Worm (Caenorhabditis elegans): ENCODE data around the gene T23F11.11.

The T23F11.11 gene

DNA sequence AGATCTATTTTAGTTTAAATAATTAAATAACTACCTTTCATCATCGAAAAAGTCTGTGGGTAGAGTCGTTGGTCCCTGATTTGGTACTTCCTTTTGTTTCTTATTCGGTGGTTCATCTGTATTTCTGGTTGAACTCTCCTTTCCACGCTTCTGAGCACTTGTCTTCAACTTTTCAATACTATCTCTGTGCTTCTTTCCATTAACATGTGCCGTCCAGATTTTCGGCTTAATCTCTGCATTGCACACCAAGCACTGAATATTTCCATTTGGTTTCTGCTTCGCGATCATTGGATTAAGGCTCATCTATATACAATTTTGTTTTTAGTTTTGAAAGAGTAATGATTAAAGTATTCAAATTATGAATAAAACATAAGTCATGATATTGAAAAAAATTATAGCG lies 28.5 kb upstream of the T23F11.11 start, which contains the start of gene sel-13:
TSS of gene sel-13 (minus strand) at position 303 of the 400 bp plus-strand sequence.
- TF ChIP-seq ceh-13 (GFP tag; optimal IDR thresholded peaks at IDR 0.05) (no peak), pes-1 (GFP tag; IDR thresholded peaks at IDR 0.05) (no peak), scrt-1 (GFP tag; IDR thresholded peaks at IDR 0.05) (no peak), flt-1 (GFP tag; IDR thresholded peaks at IDR 0.05) (no peak), hmg-4 (GFP tag; optimal IDR thresholded peaks at IDR 0.05) (no peak), hmbx-1 (tag; optimal IDR thresholded peaks at IDR 0.05) (no peak), ama-1 (optimal IDR thresholded peaks at IDR 0.05) (no peak), aly-1 (tag; optimal IDR thresholded peaks at IDR 0.05) (no peak), ceh-36 (tag; optimal IDR thresholded peaks at IDR 0.05) (no peak), tbx-11 (GFP tag; IDR thresholded peaks at IDR 0.05) (no peak)

DNA sequence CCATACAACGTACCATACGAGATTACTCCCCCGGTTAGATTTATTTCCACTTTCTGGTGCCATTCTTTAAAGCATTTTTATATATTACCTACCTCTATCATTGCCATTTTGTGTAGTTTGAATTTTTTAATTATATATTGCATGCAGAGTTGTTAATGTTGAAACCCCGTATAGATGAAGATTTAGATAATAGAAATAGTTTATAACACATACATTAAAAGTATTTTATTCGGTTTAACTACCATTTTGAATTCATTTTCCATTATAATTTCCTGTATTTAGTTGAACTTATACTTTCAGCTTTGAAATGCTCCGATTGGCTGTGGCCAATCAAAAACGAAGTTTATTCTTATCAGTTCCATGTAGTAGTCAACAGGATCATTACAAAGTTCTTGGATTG lies 26.4 kb upstream of the T23F11.11 start, which contains the start of gene dnj-18:
TSS of gene dnj-18 (plus strand) at position 301 of the 400 bp plus-strand sequence.
- no peak for TF ChIP-seq hnd-1 (tag; optimal IDR thresholded peaks at IDR 0.05)
- no peak for TF ChIP-seq hmbx-1 (tag; optimal IDR thresholded peaks at IDR 0.05)
- TF ChIP-seq ceh-13 (GFP tag; optimal IDR thresholded peaks at IDR 0.05) = no peak

DNA sequence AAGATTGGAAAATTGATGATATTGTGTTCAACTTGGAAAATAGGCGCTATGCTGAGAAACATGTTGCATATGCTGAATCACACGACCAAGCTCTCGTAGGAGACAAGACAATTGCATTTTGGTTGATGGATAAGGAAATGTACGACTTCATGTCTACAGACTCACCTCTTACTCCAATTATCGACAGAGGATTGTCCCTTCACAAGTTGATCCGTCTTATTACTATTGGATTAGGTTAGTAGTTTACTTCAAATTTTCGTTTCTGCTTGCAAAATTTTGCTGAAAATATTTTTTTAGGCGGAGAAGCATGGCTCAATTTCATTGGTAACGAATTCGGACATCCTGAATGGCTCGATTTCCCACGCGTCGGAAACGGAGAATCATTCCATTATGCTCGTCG lies 25.5 kb upstream of the T23F11.11 start:
- TF ChIP-seq hmg-4 (GFP tag; optimal IDR thresholded peaks at IDR 0.05) (no peak), hmbx-1 (tag; optimal IDR thresholded peaks at IDR 0.05) (no peak), flt-1 (GFP tag; IDR thresholded peaks at IDR 0.05) (no peak), tbx-11 (GFP tag; IDR thresholded peaks at IDR 0.05) (no peak), sea-1 (GFP tag; conservative IDR thresholded peaks at IDR 0.05) (no peak), B0310.2 (tag; optimal IDR thresholded peaks at IDR 0.05) (no peak), ceh-36 (tag; optimal IDR thresholded peaks at IDR 0.05) (no peak), pes-1 (GFP tag; IDR thresholded peaks at IDR 0.05) (no peak), ama-1 (optimal IDR thresholded peaks at IDR 0.05) (no peak), scrt-1 (GFP tag; IDR thresholded peaks at IDR 0.05) (no peak), ceh-13 (GFP tag; optimal IDR thresholded peaks at IDR 0.05) (no peak), tbx-37 (GFP tag; conservative IDR thresholded peaks at IDR 0.05) (no peak)

DNA sequence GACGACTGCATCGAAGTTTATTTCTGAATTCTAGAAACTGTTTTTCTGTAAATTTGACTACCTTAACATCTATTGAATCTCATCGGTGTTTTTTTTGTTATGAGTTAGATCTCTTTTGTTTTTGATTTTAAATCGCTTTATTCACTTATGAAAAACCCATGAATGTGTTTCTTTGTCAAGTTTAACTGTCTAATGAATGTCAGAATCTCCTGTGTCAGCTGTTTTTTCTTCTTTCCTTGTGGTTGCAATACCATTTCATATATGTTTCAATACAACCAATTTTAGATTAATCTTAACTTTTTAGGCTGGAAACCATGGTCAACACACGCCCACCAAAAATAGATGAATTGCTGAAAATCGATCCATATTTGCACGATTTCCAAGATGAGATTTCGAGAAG lies 23.7 kb upstream of the T23F11.11 start, which contains the start of gene T04A8.7:
TSS of gene T04A8.7 (plus strand) at position 301 of the 400 bp plus-strand sequence.
- no peak for TF ChIP-seq ets-7 (tag; optimal IDR thresholded peaks at IDR 0.05)

DNA sequence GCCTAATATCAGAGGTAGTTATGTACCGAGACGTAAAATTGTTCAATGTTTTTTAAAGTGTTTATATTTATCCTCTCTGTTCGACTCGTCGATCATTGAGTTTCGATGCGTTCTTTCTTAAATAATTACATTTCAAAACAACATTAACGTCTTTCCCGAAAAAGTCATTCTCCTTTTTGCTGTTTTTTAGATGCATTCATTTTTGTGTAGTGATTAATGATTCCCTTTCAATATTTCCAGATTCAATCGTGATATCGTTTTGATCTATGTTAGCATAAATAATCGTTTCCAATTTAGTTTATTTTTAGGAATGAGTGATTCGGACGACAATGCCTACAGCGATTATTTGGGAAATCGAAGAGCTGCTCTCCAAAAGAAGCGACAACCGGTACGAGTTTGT lies 22.3 kb upstream of the T23F11.11 start, which contains the start of gene T04A8.8:
TSS of gene T04A8.8 (plus strand) at position 301 of the 400 bp plus-strand sequence.
- TF ChIP-seq flt-1 (GFP tag; IDR thresholded peaks at IDR 0.05) (no peak), ets-7 (tag; optimal IDR thresholded peaks at IDR 0.05) (no peak), tbx-11 (GFP tag; IDR thresholded peaks at IDR 0.05) (no peak), tra-4 (tag; optimal IDR thresholded peaks at IDR 0.05) (no peak), B0310.2 (tag; optimal IDR thresholded peaks at IDR 0.05) (no peak), hmbx-1 (tag; optimal IDR thresholded peaks at IDR 0.05) (no peak), aly-1 (tag; optimal IDR thresholded peaks at IDR 0.05) (no peak), hnd-1 (tag; optimal IDR thresholded peaks at IDR 0.05) (no peak)

DNA sequence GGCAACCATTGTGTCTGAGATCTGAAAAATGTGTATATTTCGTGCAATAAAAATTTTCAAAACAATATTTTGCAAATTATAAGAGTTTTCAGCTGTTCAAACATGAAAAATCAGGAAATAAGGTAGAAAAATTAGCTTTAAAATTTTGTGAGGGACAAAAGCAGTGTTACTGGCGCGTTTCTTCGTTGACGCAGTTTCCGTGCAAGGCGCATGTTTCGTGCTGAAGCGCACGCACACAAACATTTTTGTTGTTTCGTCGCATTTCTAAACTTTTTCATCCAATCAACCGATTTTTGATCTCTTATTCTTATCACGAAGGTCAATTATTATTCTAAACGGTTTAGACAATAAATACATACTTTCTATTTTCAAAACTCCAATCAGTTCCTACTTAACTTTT lies 21.9 kb upstream of the T23F11.11 start, which contains the start of gene nifk-1:
TSS of gene nifk-1 (minus strand) at position 27 of the 400 bp plus-strand sequence.
- TF ChIP-seq tbx-37 (GFP tag; conservative IDR thresholded peaks at IDR 0.05) (peak; percentile 38; the same call in 1 of the 2 replicates), sea-1 (GFP tag; conservative IDR thresholded peaks at IDR 0.05) (0 out of 2 replicates have a peak, but pooled peaks have one; percentile 5), scrt-1 (GFP tag; IDR thresholded peaks at IDR 0.05) (peak; percentile 34; the same call in 1 of the 2 replicates), tra-4 (tag; optimal IDR thresholded peaks at IDR 0.05) (no peak), hmbx-1 (tag; optimal IDR thresholded peaks at IDR 0.05) (no peak), F13C5.2 (tag; optimal IDR thresholded peaks at IDR 0.05) (peak; percentile 60)

DNA sequence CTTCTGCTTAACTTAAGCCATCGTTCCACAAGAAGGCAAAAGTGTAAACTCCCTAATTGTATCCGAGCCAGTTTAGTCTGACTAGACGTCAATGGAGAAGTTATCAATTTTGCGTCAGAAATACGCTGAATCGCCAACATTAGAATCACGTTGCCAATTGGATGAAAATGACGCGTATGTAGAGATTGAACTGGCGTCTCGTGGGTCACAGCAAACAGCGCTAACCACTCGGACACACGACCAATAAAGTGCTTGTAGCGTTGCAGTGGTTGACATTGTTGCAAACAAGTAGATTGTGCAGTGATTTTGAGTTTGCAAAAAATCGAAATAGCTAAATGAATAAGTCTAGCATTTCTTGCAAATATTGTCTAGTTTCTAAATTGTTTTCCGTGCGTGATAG lies 18.2 kb upstream of the T23F11.11 start:
- peak; percentile 91 for TF ChIP-seq hmg-4 (GFP tag; optimal IDR thresholded peaks at IDR 0.05)
- TF ChIP-seq aly-1 (tag; optimal IDR thresholded peaks at IDR 0.05) = peak; percentile 13
- TF ChIP-seq flt-1 (GFP tag; IDR thresholded peaks at IDR 0.05) = peak; percentile 76
- TF ChIP-seq hmbx-1 (tag; optimal IDR thresholded peaks at IDR 0.05) = peak; percentile 44
- TF ChIP-seq tra-4 (tag; optimal IDR thresholded peaks at IDR 0.05) = peak; percentile 76
- TF ChIP-seq tbx-37 (GFP tag; conservative IDR thresholded peaks at IDR 0.05) = peak; percentile 76
- peak; percentile 83 for TF ChIP-seq tbx-11 (GFP tag; IDR thresholded peaks at IDR 0.05)
- peak; percentile 41 for TF ChIP-seq F13C5.2 (tag; optimal IDR thresholded peaks at IDR 0.05)
- no peak for TF ChIP-seq pes-1 (GFP tag; IDR thresholded peaks at IDR 0.05)
- TF ChIP-seq ceh-13 (GFP tag; optimal IDR thresholded peaks at IDR 0.05) = peak; percentile 80
- TF ChIP-seq ets-7 (tag; optimal IDR thresholded peaks at IDR 0.05) = peak; percentile 32
- peak; percentile 84 for TF ChIP-seq ceh-36 (tag; optimal IDR thresholded peaks at IDR 0.05)
- peak; percentile 64 for TF ChIP-seq hnd-1 (tag; optimal IDR thresholded peaks at IDR 0.05)
- TF ChIP-seq ama-1 (optimal IDR thresholded peaks at IDR 0.05) = no peak
- peak; percentile 69 for TF ChIP-seq B0310.2 (tag; optimal IDR thresholded peaks at IDR 0.05)
- TF ChIP-seq sea-1 (GFP tag; conservative IDR thresholded peaks at IDR 0.05) = no peak; the same call in 1 of the 2 replicates
- peak; percentile 88 for TF ChIP-seq scrt-1 (GFP tag; IDR thresholded peaks at IDR 0.05)

DNA sequence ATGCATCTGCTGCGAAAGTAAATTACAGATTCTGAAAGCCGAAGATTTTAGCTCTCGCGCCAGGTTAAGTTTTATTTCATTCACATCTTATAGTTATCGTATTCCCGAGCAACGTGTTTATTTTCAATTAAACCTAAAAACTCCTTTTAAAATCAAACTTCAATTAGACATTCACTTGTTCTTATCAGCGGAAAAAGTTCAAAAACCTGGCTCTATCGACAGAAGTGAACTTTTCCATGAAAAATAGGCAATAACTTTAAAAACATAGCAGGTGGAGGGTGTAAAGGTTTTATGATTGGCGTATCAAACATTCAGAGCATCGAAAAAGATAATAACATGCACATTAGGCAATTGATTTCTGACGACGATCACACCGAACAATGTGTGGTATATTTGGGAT lies 17.6 kb upstream of the T23F11.11 start, which contains the start of gene ppat-1:
TSS of gene ppat-1 (plus strand) at position 316 of the 400 bp plus-strand sequence.
- TF ChIP-seq hnd-1 (tag; optimal IDR thresholded peaks at IDR 0.05) (no peak), tbx-11 (GFP tag; IDR thresholded peaks at IDR 0.05) (no peak), ets-7 (tag; optimal IDR thresholded peaks at IDR 0.05) (no peak), ama-1 (optimal IDR thresholded peaks at IDR 0.05) (no peak), pes-1 (GFP tag; IDR thresholded peaks at IDR 0.05) (no peak), hmbx-1 (tag; optimal IDR thresholded peaks at IDR 0.05) (no peak), flt-1 (GFP tag; IDR thresholded peaks at IDR 0.05) (no peak), tbx-37 (GFP tag; conservative IDR thresholded peaks at IDR 0.05) (no peak), ceh-36 (tag; optimal IDR thresholded peaks at IDR 0.05) (no peak), tra-4 (tag; optimal IDR thresholded peaks at IDR 0.05) (no peak), F13C5.2 (tag; optimal IDR thresholded peaks at IDR 0.05) (no peak), B0310.2 (tag; optimal IDR thresholded peaks at IDR 0.05) (no peak), hmg-4 (GFP tag; optimal IDR thresholded peaks at IDR 0.05) (no peak), aly-1 (tag; optimal IDR thresholded peaks at IDR 0.05) (no peak), ceh-13 (GFP tag; optimal IDR thresholded peaks at IDR 0.05) (no peak), sea-1 (GFP tag; conservative IDR thresholded peaks at IDR 0.05) (no peak), scrt-1 (GFP tag; IDR thresholded peaks at IDR 0.05) (no peak)
